Worm (Caenorhabditis elegans) whole organism, L4 larva: ENCODE data around the gene F45E12.5.

Source experiments
- R02D3.7 ChIP-seq: fragments of 150-350 bp; sonication (generic microtip); optimal IDR thresholded peaks from 3 replicates; lab custom pipeline; 2014; ENCODE audit warnings: missing biosample characterization, missing genetic modification characterization
- Y105C5A.15 ChIP-seq: fragments of 200-800 bp; sonication (Bioruptor generic); IDR thresholded peaks from 2 replicates; pipeline ENCODE4 v1.3.6; 2022; ENCODE audit warnings: missing genetic modification characterization, missing compliant biosample characterization
- ZK546.5 ChIP-seq, 2 experiments: sonication (generic microtip); optimal IDR thresholded peaks; 2 replicates each; lab custom pipeline; 2017; ENCODE audit warnings: missing biosample characterization in 2 of 2, missing genetic modification characterization in 2 of 2
- ama-1 ChIP-seq: fragments of 150-350 bp; optimal IDR thresholded peaks from 2 replicates; lab custom pipeline; 2014; ENCODE audit warnings: inconsistent platforms, mixed read lengths
- egl-43 ChIP-seq: fragments of 200-800 bp; sonication (Bioruptor generic); IDR thresholded peaks from 2 replicates; pipeline ENCODE4 v1.3.6; 2022; ENCODE audit warnings: missing genetic modification reagents, missing genetic modification characterization, missing compliant biosample characterization
- hmg-1.1 ChIP-seq: fragments of 200-800 bp; sonication (Bioruptor generic); IDR thresholded peaks from 2 replicates; pipeline ENCODE4 v1.3.6; 2022; ENCODE audit warnings: missing genetic modification reagents, missing genetic modification characterization, missing compliant biosample characterization
- lsy-2 ChIP-seq, 2 experiments: fragments of 150-350 bp in 1 of 2; sonication (generic microtip) in 1 of 2; optimal IDR thresholded peaks; 2 replicates each; lab custom pipeline; 2014 to 2017; ENCODE audit warnings: missing biosample characterization in 2 of 2, missing genetic modification characterization in 2 of 2
- mep-1 ChIP-seq: fragments of 150-350 bp; sonication (generic microtip); optimal IDR thresholded peaks from 3 replicates; lab custom pipeline; 2014; ENCODE audit warnings: missing biosample characterization, missing genetic modification characterization
- nhr-28 ChIP-seq: fragments of 150-350 bp; optimal IDR thresholded peaks from 2 replicates; lab custom pipeline; 2014; ENCODE audit warnings: missing biosample characterization, missing genetic modification characterization
- nhr-77 ChIP-seq: fragments of 150-350 bp; optimal IDR thresholded peaks from 2 replicates; lab custom pipeline; 2014; ENCODE audit warnings: missing biosample characterization, missing genetic modification characterization
- skn-1 ChIP-seq: fragments of 150-350 bp; optimal IDR thresholded peaks from 2 replicates; lab custom pipeline; 2014; ENCODE audit warnings: missing biosample characterization, missing genetic modification characterization
- unc-39 ChIP-seq: sonication (generic microtip); optimal IDR thresholded peaks from 2 replicates; lab custom pipeline; 2017; ENCODE audit warnings: missing biosample characterization, missing genetic modification characterization

- TF ChIP-seq R02D3.7 (tag; lab: Kevin White, UChicago) (no peak), unc-39 (tag; lab: Kevin White, UChicago) (no peak), lsy-2 (tag; optimal IDR thresholded peaks at IDR 0.05; lab: Kevin White, UChicago) (no peak), skn-1 (no peak), nhr-77 (no peak), ZK546.5 (tag; optimal IDR thresholded peaks at IDR 0.05; lab: Kevin White, UChicago) (no peak), Y105C5A.15 (GFP tag; lab: Robert Waterston, UW) (no peak), nhr-28 (tag; lab: Kevin White, UChicago) (no peak), mep-1 (tag; lab: Kevin White, UChicago) (no peak), ama-1 (lab: Kevin White, UChicago) (no peak), hmg-1.1 (GFP tag; lab: Robert Waterston, UW) (no peak), egl-43 (GFP tag; lab: Robert Waterston, UW) (no peak)
These were observed 26.9 kb downstream of the F45E12.5 start for ce11 chrII:7283063-7283462.
